Fruit fly (Drosophila melanogaster): ENCODE data around the gene CG15005.

CG15005 gene

DNA sequence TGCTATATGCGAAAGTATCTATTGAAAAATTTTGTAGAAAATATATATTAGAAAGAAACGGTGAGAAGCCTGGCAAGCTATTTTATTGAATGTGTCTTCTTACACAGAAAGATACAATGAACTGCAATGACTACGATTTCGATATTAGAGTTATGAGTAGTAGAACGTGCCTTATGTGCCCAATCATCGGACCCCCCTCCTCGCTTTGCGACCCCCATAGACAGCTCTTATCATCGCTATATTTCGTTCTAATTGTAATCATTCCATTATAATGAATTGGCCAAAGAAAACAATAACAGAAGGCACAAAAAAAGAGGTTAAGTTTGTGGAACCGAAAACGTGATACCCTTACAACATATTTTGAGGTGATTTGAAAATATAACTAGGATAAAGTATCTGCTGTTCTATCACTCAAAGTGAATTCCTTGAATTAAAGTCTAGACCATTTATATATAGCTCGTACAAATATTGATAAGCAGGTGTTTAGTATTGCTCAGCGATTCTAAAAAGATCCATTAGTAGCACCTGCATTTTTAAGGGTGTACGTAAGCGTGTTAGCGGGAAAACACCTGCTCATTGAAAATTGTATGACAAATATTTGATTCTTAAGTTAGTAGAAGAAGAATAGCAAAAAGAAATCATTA lies 28.7 kb upstream of the CG15005 start (continued):
- TF ChIP-seq CG17802 (tag; optimal IDR thresholded peaks at IDR 0.05) (no peak), CG10209 (GFP tag; optimal IDR thresholded peaks at IDR 0.05) (peak; percentile 21), Sry-δ (GFP tag; optimal IDR thresholded peaks at IDR 0.05) (no peak), CG12236 (GFP tag; optimal IDR thresholded peaks at IDR 0.05) (no peak), CG14965 (GFP tag; optimal IDR thresholded peaks at IDR 0.05; ENCODE audit: borderline replicate concordance) (no peak), sens-2 (GFP tag; IDR thresholded peaks at IDR 0.05) (no peak), CG12299 (tag; optimal IDR thresholded peaks at IDR 0.05) (no peak), Dbx (GFP tag; IDR thresholded peaks at IDR 0.05) (no peak), phol (tag; optimal IDR thresholded peaks at IDR 0.05) (peak; percentile 52), CG32772 (GFP tag; IDR thresholded peaks at IDR 0.05) (no peak), HLH54F (GFP tag; optimal IDR thresholded peaks at IDR 0.05) (no peak), CG14860 (GFP tag; IDR thresholded peaks at IDR 0.05; ENCODE audit: partially characterized antibody) (no peak), CG10321 (GFP tag; IDR thresholded peaks at IDR 0.05) (no peak), Abd-B (GFP tag; optimal IDR thresholded peaks at IDR 0.05) (no peak), Dfd (GFP tag; optimal IDR thresholded peaks at IDR 0.05) (no peak), Gsc (GFP tag; IDR thresholded peaks at IDR 0.05) (no peak), danr (GFP tag; IDR thresholded peaks at IDR 0.05) (no peak), CG10543 (GFP tag; optimal IDR thresholded peaks at IDR 0.05) (no peak), CG13123 (GFP tag; optimal IDR thresholded peaks at IDR 0.05) (no peak), aop (GFP tag; IDR thresholded peaks at IDR 0.05) (no peak), crol (GFP tag; IDR thresholded peaks at IDR 0.05) (no peak), CG8944 (GFP tag; optimal IDR thresholded peaks at IDR 0.05) (no peak), CG4820 (GFP tag; optimal IDR thresholded peaks at IDR 0.05) (no peak), CG43689 (GFP tag; IDR thresholded peaks at IDR 0.05) (no peak), CG15269 (tag; optimal IDR thresholded peaks at IDR 0.05) (peak; percentile 9), CG6272 (GFP tag; IDR thresholded peaks at IDR 0.05) (no peak), B-H1 (GFP tag; IDR thresholded peaks at IDR 0.05) (no peak), E2f1 (GFP tag; IDR thresholded peaks at IDR 0.05) (no peak), CG3838 (GFP tag; optimal IDR thresholded peaks at IDR 0.05) (no peak), CG12942 (GFP tag; optimal IDR thresholded peaks at IDR 0.05) (no peak), Asciz (GFP tag; optimal IDR thresholded peaks at IDR 0.05) (no peak), CG2712 (tag; optimal IDR thresholded peaks at IDR 0.05) (peak; percentile 9), CG8388 (GFP tag; optimal IDR thresholded peaks at IDR 0.05) (no peak), CG1792 (GFP tag; optimal IDR thresholded peaks at IDR 0.05) (no peak), pum (GFP tag; optimal IDR thresholded peaks at IDR 0.05) (no peak), maf-S (GFP tag; optimal IDR thresholded peaks at IDR 0.05) (no peak), hb (GFP tag; IDR thresholded peaks at IDR 0.05; ENCODE audit: partially characterized antibody) (no peak), YL-1 (GFP tag; optimal IDR thresholded peaks at IDR 0.05) (no peak), bsh (GFP tag; optimal IDR thresholded peaks at IDR 0.05) (no peak), fd102C (GFP tag; optimal IDR thresholded peaks at IDR 0.05) (no peak), CG18011 (GFP tag; optimal IDR thresholded peaks at IDR 0.05) (no peak), Dp (GFP tag; optimal IDR thresholded peaks at IDR 0.05) (no peak), NFAT (GFP tag; IDR thresholded peaks at IDR 0.05) (no peak), Opbp (GFP tag; IDR thresholded peaks at IDR 0.05; ENCODE audit: partially characterized antibody) (no peak), Dad (GFP tag; optimal IDR thresholded peaks at IDR 0.05) (no peak), Six4 (GFP tag; optimal IDR thresholded peaks at IDR 0.05) (no peak), gem (tag; optimal IDR thresholded peaks at IDR 0.05) (peak; percentile 59), sr (GFP tag; IDR thresholded peaks at IDR 0.05) (no peak), kay (GFP tag; optimal IDR thresholded peaks at IDR 0.05) (no peak), chinmo (GFP tag; IDR thresholded peaks at IDR 0.05; ENCODE audit: partially characterized antibody) (no peak), CG8765 (GFP tag; IDR thresholded peaks at IDR 0.05) (no peak)
